Worm (Caenorhabditis elegans): ENCODE data around the gene kvs-1.

DNA sequence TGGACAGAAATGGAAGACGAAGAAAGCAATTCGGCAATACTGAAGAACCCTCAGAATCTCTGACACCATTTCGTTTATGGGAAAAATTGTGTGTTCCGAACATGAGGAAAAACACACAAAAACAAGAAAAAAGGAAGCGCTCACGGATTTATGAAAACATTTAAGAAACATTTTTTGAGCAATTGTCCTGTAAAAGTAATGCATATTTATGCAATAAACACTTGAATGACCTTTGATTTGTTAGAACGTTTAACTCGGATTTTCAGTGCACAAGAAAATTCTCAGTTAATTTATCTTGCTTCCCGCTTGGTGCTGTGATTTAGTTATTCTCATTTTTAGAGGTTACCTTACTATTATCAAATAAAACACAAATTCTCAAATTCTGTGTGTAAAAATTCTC lies 3.1 kb downstream of the kvs-1 start:
- TF ChIP-seq nhr-77 (tag; optimal IDR thresholded peaks at IDR 0.05) (no peak), sem-4 (tag; optimal IDR thresholded peaks at IDR 0.05) (no peak), unc-62 (GFP tag; optimal IDR thresholded peaks at IDR 0.05) (no peak), mab-5 (tag; optimal IDR thresholded peaks at IDR 0.05) (no peak), egl-27 (tag; optimal IDR thresholded peaks at IDR 0.05) (no peak), fos-1 (tag; optimal IDR thresholded peaks at IDR 0.05) (no peak), ama-1 (optimal IDR thresholded peaks at IDR 0.05) (no peak), unc-39 (tag; optimal IDR thresholded peaks at IDR 0.05) (no peak), dmd-4 (tag; optimal IDR thresholded peaks at IDR 0.05) (no peak)
